Worm (Caenorhabditis elegans) whole organism, L4/young adult: ENCODE measurements around the gene F54F7.8.

ENCODE experiments used
- dao-5 ChIP-seq: sonication (generic microtip); optimal IDR thresholded peaks from 2 replicates; lab custom pipeline; 2016; ENCODE audit warnings: missing genotype, missing genetic modification characterization, moderate library complexity, missing compliant biosample characterization
- him-1 ChIP-seq: sonication (generic microtip); optimal IDR thresholded peaks from 2 replicates; lab custom pipeline; 2016; ENCODE audit warnings: missing genotype, missing genetic modification reagents, missing genetic modification characterization, missing compliant biosample characterization

ce11 chrX:11823704-11824103, 31.1 kb downstream of the F54F7.8 start, which contains the start of gene tag-241:
- no peak for TF ChIP-seq him-1 (tag; lab: Kevin White, UChicago)
- no peak for TF ChIP-seq dao-5
